Fruit fly (Drosophila melanogaster) whole organism, embryonic: ENCODE measurements around the gene Syp.

Experiments
- Atf6 ChIP-seq: fragments of 200-800 bp; sonication (Bioruptor generic); IDR thresholded peaks from 2 replicates; pipeline ENCODE4 v1.3.6; 2022; ENCODE audit warnings: missing biosample characterization, missing genetic modification characterization
- Bteb2 ChIP-seq: fragments of 200-800 bp; sonication (Bioruptor generic); optimal IDR thresholded peaks from 2 replicates; lab custom pipeline; 2016; ENCODE audit warnings: missing biosample characterization, missing genetic modification characterization
- CG10267 ChIP-seq: fragments of 200-800 bp; sonication (Bioruptor generic); optimal IDR thresholded peaks from 2 replicates; lab custom pipeline; 2018; ENCODE audit warnings: missing biosample characterization, mild to moderate bottlenecking, missing genetic modification characterization, moderate library complexity
- CG12155 ChIP-seq: fragments of 200-800 bp; sonication (Bioruptor generic); optimal IDR thresholded peaks from 3 replicates; lab custom pipeline; 2016; ENCODE audit warnings: missing biosample characterization, missing genetic modification characterization
- CG14014 ChIP-seq: fragments of 200-800 bp; sonication (Bioruptor generic); IDR thresholded peaks from 2 replicates; pipeline ENCODE4 v1.3.6; 2022; ENCODE audit warnings: missing biosample characterization, missing genetic modification characterization
- CG15011 ChIP-seq: fragments of 200-800 bp; sonication (Bioruptor generic); optimal IDR thresholded peaks from 3 replicates; lab custom pipeline; 2018; ENCODE audit warnings: missing biosample characterization, mild to moderate bottlenecking, missing genetic modification characterization
- CG1529 ChIP-seq: fragments of 200-800 bp; sonication (Bioruptor generic); optimal IDR thresholded peaks from 3 replicates; lab custom pipeline; 2018; ENCODE audit warnings: missing biosample characterization, missing genetic modification characterization
- CG15479 ChIP-seq: fragments of 200-800 bp; sonication (Bioruptor generic); optimal IDR thresholded peaks from 3 replicates; lab custom pipeline; 2019; ENCODE audit warnings: missing biosample characterization, mild to moderate bottlenecking, missing genetic modification characterization, moderate library complexity
- CG1602 ChIP-seq: fragments of 200-800 bp; sonication (Bioruptor generic); optimal IDR thresholded peaks from 3 replicates; lab custom pipeline; 2016; ENCODE audit warnings: missing biosample characterization, missing genetic modification characterization
- CG18011 ChIP-seq: fragments of 200-800 bp; sonication (Bioruptor generic); optimal IDR thresholded peaks from 2 replicates; lab custom pipeline; 2017; ENCODE audit warnings: missing biosample characterization, missing genetic modification characterization, mild to moderate bottlenecking, moderate library complexity, missing genotype
- CG1832 ChIP-seq: fragments of 200-800 bp; sonication (Bioruptor generic); optimal IDR thresholded peaks from 2 replicates; lab custom pipeline; 2017; ENCODE audit warnings: missing biosample characterization, mild to moderate bottlenecking, missing genetic modification characterization, inconsistent platforms
- CG3065 ChIP-seq: fragments of 200-800 bp; sonication (Bioruptor generic); optimal IDR thresholded peaks from 2 replicates; lab custom pipeline; 2016; ENCODE audit warnings: missing biosample characterization, missing genetic modification characterization
- CG31388 ChIP-seq: fragments of 200-800 bp; sonication (Bioruptor generic); optimal IDR thresholded peaks from 2 replicates; lab custom pipeline; 2016; ENCODE audit warnings: missing biosample characterization, missing genetic modification characterization
- CG32767 ChIP-seq: fragments of 200-800 bp; sonication (Bioruptor generic); IDR thresholded peaks from 2 replicates; pipeline ENCODE4 v1.3.6; 2022; ENCODE audit warnings: missing biosample characterization, missing genetic modification characterization
- CG6791 ChIP-seq: fragments of 200-800 bp; sonication (Bioruptor generic); IDR thresholded peaks from 3 replicates; pipeline ENCODE4 v1.3.6; 2022; ENCODE audit warnings: missing biosample characterization, missing genetic modification characterization; ENCODE audit not compliant: partially characterized antibody
- CG7745 ChIP-seq: fragments of 200-800 bp; sonication (Bioruptor generic); optimal IDR thresholded peaks from 2 replicates; lab custom pipeline; 2018; ENCODE audit warnings: missing biosample characterization, mild to moderate bottlenecking, missing genetic modification characterization, moderate library complexity
- CG8944 ChIP-seq: fragments of 200-800 bp; sonication (Bioruptor generic); optimal IDR thresholded peaks from 3 replicates; lab custom pipeline; 2016; ENCODE audit warnings: missing biosample characterization, missing genetic modification characterization
- CG9437 ChIP-seq: fragments of 200-800 bp; sonication (Bioruptor generic); optimal IDR thresholded peaks from 2 replicates; lab custom pipeline; 2018; ENCODE audit warnings: missing biosample characterization, mild to moderate bottlenecking, missing genetic modification characterization
- CG9932 ChIP-seq: fragments of 200-800 bp; sonication (Bioruptor generic); IDR thresholded peaks from 2 replicates; pipeline ENCODE4 v1.3.6; 2022; ENCODE audit warnings: missing biosample characterization, missing genetic modification characterization
- CoRest ChIP-seq: fragments of 200-800 bp; sonication (Bioruptor generic); optimal IDR thresholded peaks from 3 replicates; lab custom pipeline; 2018; ENCODE audit warnings: missing biosample characterization, mild to moderate bottlenecking, missing genetic modification characterization, moderate library complexity
- Dip2 ChIP-seq: fragments of 200-800 bp; sonication (Bioruptor generic); IDR thresholded peaks from 2 replicates; pipeline ENCODE4 v1.3.6; 2022; ENCODE audit warnings: missing biosample characterization, missing genetic modification characterization
- Eip74EF ChIP-seq, 2 experiments: fragments of 200-800 bp in 1 of 2; fragments of >200 bp in 1 of 2; sonication (Bioruptor generic) in 1 of 2; optimal IDR thresholded peaks; 2 replicates each; lab custom pipeline; 2017 to 2019; ENCODE audit warnings: missing biosample characterization in 2 of 2, missing genetic modification characterization in 2 of 2, mild to moderate bottlenecking in 1 of 2, moderate library complexity in 1 of 2
- Fer2 ChIP-seq: fragments of 200-800 bp; sonication (Bioruptor generic); optimal IDR thresholded peaks from 2 replicates; lab custom pipeline; 2018; ENCODE audit warnings: missing biosample characterization, mild to moderate bottlenecking, missing genetic modification characterization, moderate library complexity
- GATAe ChIP-seq: fragments of 200-800 bp; sonication (Bioruptor generic); conservative IDR thresholded peaks from 2 replicates; pipeline ENCODE4 v1.3.6; 2022; ENCODE audit warnings: missing biosample characterization, missing genetic modification characterization
- H2.0 ChIP-seq: fragments of 200-800 bp; sonication (Bioruptor generic); IDR thresholded peaks from 2 replicates; pipeline ENCODE4 v1.3.6; 2022; ENCODE audit warnings: missing biosample characterization, missing genetic modification characterization
- HLHmδ ChIP-seq: fragments of 200-800 bp; sonication (Bioruptor generic); optimal IDR thresholded peaks from 2 replicates; lab custom pipeline; 2018; ENCODE audit warnings: missing biosample characterization, mild to moderate bottlenecking, missing genetic modification characterization, moderate library complexity
- HmgZ ChIP-seq: fragments of 200-800 bp; sonication (Bioruptor generic); optimal IDR thresholded peaks from 2 replicates; lab custom pipeline; 2018; ENCODE audit warnings: missing biosample characterization, mild to moderate bottlenecking, missing genetic modification characterization
- Lim3 ChIP-seq: fragments of 200-800 bp; sonication (Bioruptor generic); IDR thresholded peaks from 2 replicates; pipeline ENCODE4 v1.3.6; 2022; ENCODE audit warnings: missing biosample characterization, missing genetic modification characterization
- Meics ChIP-seq: fragments of 200-800 bp; sonication (Bioruptor generic); optimal IDR thresholded peaks from 2 replicates; lab custom pipeline; 2017; ENCODE audit warnings: missing biosample characterization, mild to moderate bottlenecking, missing genetic modification characterization
- NfI ChIP-seq: fragments of 200-800 bp; sonication (Bioruptor generic); optimal IDR thresholded peaks from 3 replicates; lab custom pipeline; 2018; ENCODE audit warnings: missing biosample characterization, mild to moderate bottlenecking, missing genetic modification characterization, moderate library complexity
- Oli ChIP-seq: fragments of 200-800 bp; sonication (Bioruptor generic); optimal IDR thresholded peaks from 2 replicates; lab custom pipeline; 2018; ENCODE audit warnings: missing biosample characterization, mild to moderate bottlenecking, missing genetic modification characterization, moderate library complexity
- Trl ChIP-seq, 3 experiments: fragments of >200 bp in 2 of 3; fragments of 200-800 bp in 1 of 3; sonication (Bioruptor generic) in 1 of 3; optimal IDR thresholded peaks; 2 replicates in 1 of 3; 3 replicates in 2 of 3; lab custom pipeline; 2016 to 2017; ENCODE audit warnings: missing biosample characterization in 1 of 3, missing genetic modification characterization in 1 of 3
- bbx ChIP-seq: fragments of 200-800 bp; sonication (Bioruptor generic); IDR thresholded peaks from 2 replicates; pipeline ENCODE4 v1.3.6; 2022; ENCODE audit warnings: missing biosample characterization, missing genetic modification characterization; ENCODE audit not compliant: partially characterized antibody
- chinmo ChIP-seq: fragments of 200-800 bp; sonication (Bioruptor generic); IDR thresholded peaks from 4 replicates; pipeline ENCODE4 v1.3.6; 2022; ENCODE audit warnings: missing biosample characterization, missing genetic modification characterization; ENCODE audit not compliant: partially characterized antibody
- dmrt99B ChIP-seq: fragments of 200-800 bp; sonication (Bioruptor generic); optimal IDR thresholded peaks from 2 replicates; lab custom pipeline; 2018; ENCODE audit warnings: missing biosample characterization, mild to moderate bottlenecking, missing genetic modification characterization, moderate library complexity
- ems ChIP-seq: fragments of 200-800 bp; sonication (Bioruptor generic); optimal IDR thresholded peaks from 3 replicates; lab custom pipeline; 2016; ENCODE audit warnings: missing biosample characterization, missing genetic modification characterization
- fd96Cb ChIP-seq: fragments of 200-800 bp; sonication (Bioruptor generic); optimal IDR thresholded peaks from 2 replicates; lab custom pipeline; 2018; ENCODE audit warnings: missing biosample characterization, mild to moderate bottlenecking, missing genetic modification characterization, moderate library complexity
- gem ChIP-seq: fragments of 200-800 bp; sonication (Bioruptor generic); optimal IDR thresholded peaks from 2 replicates; lab custom pipeline; 2019; ENCODE audit warnings: missing biosample characterization, mild to moderate bottlenecking, missing genetic modification characterization, moderate library complexity
- insv ChIP-seq, 2 experiments: fragments of 200-800 bp; sonication (Bioruptor generic); optimal IDR thresholded peaks; 3 replicates each; lab custom pipeline; 2016 to 2018; ENCODE audit warnings: missing biosample characterization in 2 of 2, missing genetic modification characterization in 2 of 2
- klu ChIP-seq: fragments of 200-800 bp; sonication (Bioruptor generic); IDR thresholded peaks from 2 replicates; pipeline ENCODE4 v1.3.6; 2022; ENCODE audit warnings: missing biosample characterization, missing genetic modification characterization
- lmd ChIP-seq: fragments of 200-800 bp; sonication (Bioruptor generic); IDR thresholded peaks from 2 replicates; pipeline ENCODE4 v1.3.6; 2022; ENCODE audit warnings: missing biosample characterization, missing genetic modification characterization
- ranshi ChIP-seq: fragments of 200-800 bp; sonication (Bioruptor generic); IDR thresholded peaks from 2 replicates; pipeline ENCODE4 v1.3.6; 2022; ENCODE audit warnings: missing biosample characterization, missing genetic modification characterization
- so ChIP-seq: fragments of 200-800 bp; sonication (Bioruptor generic); IDR thresholded peaks from 3 replicates; pipeline ENCODE4 v1.3.6; 2022; ENCODE audit warnings: missing biosample characterization, missing genetic modification characterization
- tna ChIP-seq: fragments of 200-800 bp; sonication (Bioruptor generic); IDR thresholded peaks from 2 replicates; pipeline ENCODE4 v1.3.6; 2022; ENCODE audit warnings: missing biosample characterization, missing genetic modification characterization; ENCODE audit not compliant: partially characterized antibody
- trem ChIP-seq: fragments of 200-800 bp; optimal IDR thresholded peaks from 3 replicates; lab custom pipeline; 2019; ENCODE audit warnings: missing biosample characterization, mild to moderate bottlenecking, missing genetic modification characterization, moderate library complexity
- zen ChIP-seq: fragments of 200-800 bp; sonication (Bioruptor generic); optimal IDR thresholded peaks from 3 replicates; lab custom pipeline; 2018; ENCODE audit warnings: missing biosample characterization, mild to moderate bottlenecking, missing genetic modification characterization, moderate library complexity
- zfh1 ChIP-seq: fragments of 200-800 bp; sonication (Bioruptor generic); IDR thresholded peaks from 3 replicates; pipeline ENCODE4 v1.3.6; 2022; ENCODE audit warnings: missing biosample characterization, missing genetic modification characterization

The Syp gene

DNA sequence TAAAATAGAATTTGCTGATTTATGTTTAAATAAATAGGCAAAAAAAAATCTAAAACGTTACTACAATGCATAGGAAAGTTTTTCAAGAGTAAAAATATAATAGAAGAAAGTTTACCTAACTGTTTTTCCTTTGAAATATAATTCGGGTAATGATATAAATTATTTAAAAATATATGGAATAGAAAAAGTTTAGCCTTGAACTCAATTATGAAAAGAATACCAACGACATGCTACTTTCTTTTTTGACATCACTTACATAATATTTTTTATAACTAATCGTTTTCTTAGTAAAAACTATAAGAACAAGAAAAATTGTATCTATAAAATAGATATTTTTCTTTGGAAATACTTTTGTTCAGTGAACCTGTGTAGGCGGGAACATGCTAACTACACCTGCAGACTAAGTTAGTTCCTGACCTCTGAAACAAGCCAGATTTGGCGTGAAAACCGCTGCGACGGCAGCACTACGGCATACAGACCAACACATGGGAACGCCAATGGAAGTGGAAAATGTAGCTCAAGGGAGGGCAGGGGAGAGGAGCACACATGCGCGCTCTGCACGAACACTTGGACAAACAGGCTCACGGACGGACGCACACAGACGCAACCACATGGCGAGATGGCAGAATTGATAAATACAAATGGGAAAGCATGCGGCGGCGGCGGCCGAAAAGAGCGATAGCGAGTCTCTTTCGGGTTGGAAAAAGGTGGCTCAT lies 73.0 kb downstream of the Syp start (continued):
- TF ChIP-seq Bteb2 (GFP tag; lab: Kevin White, UChicago) (no peak), CG7745 (tag; lab: Kevin White, UChicago) (no peak), Lim3 (GFP tag; lab: Robert Waterston, UW) (no peak), chinmo (GFP tag; lab: Robert Waterston, UW) (peak; percentile 92), Meics (GFP tag; lab: Kevin White, UChicago) (peak; percentile 53), CG9932 (GFP tag; lab: Robert Waterston, UW) (peak; percentile 61), bbx (GFP tag; lab: Robert Waterston, UW) (peak; percentile 50; the same call in 1 of the 2 replicates), CG14014 (GFP tag; lab: Robert Waterston, UW) (0 out of 2 replicates have a peak, but pooled peaks have one; percentile 12), CoRest (tag; lab: Kevin White, UChicago) (peak; percentile 53), CG8944 (no peak), ems (no peak), Trl (optimal IDR thresholded peaks at IDR 0.05; lab: Kevin White, UChicago) (peak; percentile 41 to 47), Trl (GFP tag; optimal IDR thresholded peaks at IDR 0.05; lab: Kevin White, UChicago) (no peak), CG32767 (GFP tag; lab: Robert Waterston, UW) (peak; percentile 46; the same call in 1 of the 2 replicates), ranshi (GFP tag; lab: Robert Waterston, UW) (peak; percentile 5; the same call in 1 of the 2 replicates), Oli (tag; lab: Kevin White, UChicago) (peak; percentile 51), fd96Cb (tag; lab: Kevin White, UChicago) (peak; percentile 17), CG9437 (GFP tag; lab: Kevin White, UChicago) (peak; percentile 62), trem (tag; lab: Kevin White, UChicago) (peak; percentile 21), CG10267 (tag; lab: Kevin White, UChicago) (peak; percentile 12), zfh1 (GFP tag; lab: Robert Waterston, UW) (0 out of 3 replicates have a peak, but pooled peaks have one; percentile 14), klu (no peak), CG1529 (GFP tag; lab: Kevin White, UChicago) (no peak), dmrt99B (tag; lab: Kevin White, UChicago) (peak; percentile 24), HLHmδ (peak; percentile 81), CG6791 (GFP tag; lab: Robert Waterston, UW) (peak; percentile 5; the same call in 1 of the 3 replicates), H2.0 (GFP tag; lab: Robert Waterston, UW) (no peak), insv (GFP tag; optimal IDR thresholded peaks at IDR 0.05; lab: Kevin White, UChicago) (no peak), CG15479 (peak; percentile 79), gem (tag; lab: Kevin White, UChicago) (peak; percentile 61), Atf6 (peak; percentile 30; the same call in 1 of the 2 replicates), HmgZ (peak; percentile 62), so (peak; percentile 41; the same call in 1 of the 3 replicates), CG15011 (GFP tag; lab: Kevin White, UChicago) (no peak)

DNA sequence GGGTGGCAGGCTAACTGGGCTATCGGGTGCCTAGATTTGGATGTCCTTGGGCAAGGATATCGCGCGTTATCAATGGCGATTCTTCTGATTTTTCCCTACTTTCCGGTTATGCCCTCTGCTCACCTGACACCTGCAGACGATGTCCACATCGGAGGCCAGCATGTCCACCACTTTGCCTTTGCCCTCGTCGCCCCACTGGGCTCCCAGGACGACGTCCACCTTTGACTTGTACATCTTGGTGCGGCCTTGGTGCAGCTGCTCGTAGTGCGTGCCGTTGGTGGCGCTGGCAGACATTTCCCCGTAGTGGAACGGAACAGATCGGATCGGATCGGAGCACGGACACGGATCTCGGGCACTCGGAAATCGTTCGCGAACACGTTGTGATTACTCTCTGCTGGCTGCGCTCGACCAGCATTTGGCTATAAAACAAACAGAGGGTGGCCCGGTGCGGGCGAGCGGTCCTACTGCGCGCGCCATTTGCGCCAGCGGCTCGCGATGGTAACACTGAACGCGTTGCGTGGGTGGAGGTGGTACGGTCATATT lies 73.7 kb downstream of the Syp start, which contains the start of gene Adss:
Adss (minus strand) TSS at position 428 of the 543 bp plus-strand sequence.
- TF ChIP-seq GATAe (GFP tag; lab: Robert Waterston, UW): no peak
- TF ChIP-seq gem (tag; lab: Kevin White, UChicago): no peak
- no peak for TF ChIP-seq zen (tag; lab: Kevin White, UChicago)
- no peak; the same call in 1 of the 2 replicates for TF ChIP-seq tna (GFP tag; lab: Robert Waterston, UW)
- TF ChIP-seq CG1602: no peak
- peak; percentile 5 for TF ChIP-seq NfI (GFP tag; lab: Kevin White, UChicago)
- no peak for TF ChIP-seq Eip74EF (GFP tag; optimal IDR thresholded peaks at IDR 0.05; lab: Kevin White, UChicago)
- no peak for TF ChIP-seq CG31388 (GFP tag; lab: Kevin White, UChicago)
- TF ChIP-seq CG12155 (GFP tag; lab: Kevin White, UChicago): peak; percentile 7
- no peak for TF ChIP-seq CG1832
- peak; percentile 19; the same call in 1 of the 2 replicates for TF ChIP-seq lmd (GFP tag; lab: Robert Waterston, UW)
- peak; percentile 21; the same call in 1 of the 2 replicates for TF ChIP-seq ranshi (GFP tag; lab: Robert Waterston, UW)
- no peak for TF ChIP-seq Dip2 (GFP tag; lab: Robert Waterston, UW)
- TF ChIP-seq Fer2: no peak
- peak; percentile 81 for TF ChIP-seq CG15479
- TF ChIP-seq CG18011 (GFP tag; lab: Kevin White, UChicago): no peak
- TF ChIP-seq CG3065 (GFP tag; lab: Kevin White, UChicago): no peak
